Worm (Caenorhabditis elegans): ENCODE results near the gene sre-24.

DNA sequence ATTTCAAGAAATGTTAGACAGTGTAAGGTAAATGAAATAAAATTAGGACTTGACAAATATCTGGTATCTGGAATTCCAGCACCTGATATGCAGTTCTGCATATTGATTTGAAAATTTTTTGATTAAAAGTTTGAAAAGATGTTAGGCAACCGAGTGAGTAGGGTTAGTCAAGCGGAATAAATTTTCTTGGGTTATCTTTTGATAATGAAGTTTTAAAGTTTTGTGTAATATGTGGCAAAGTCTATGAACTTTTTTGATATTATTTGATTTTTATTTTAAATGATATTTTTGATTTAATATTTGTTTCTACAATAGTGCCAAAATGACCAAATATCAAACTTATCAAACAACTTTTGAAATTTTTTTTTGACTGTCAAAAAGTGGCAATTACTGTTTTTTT, 15.0 kb upstream of the sre-24 start, which contains the start of gene srh-241:
- TF ChIP-seq pqm-1 (tag; optimal IDR thresholded peaks at IDR 0.05), result no peak
- no peak for TF ChIP-seq egl-27 (tag; optimal IDR thresholded peaks at IDR 0.05)
- no peak for TF ChIP-seq nhr-12 (tag; optimal IDR thresholded peaks at IDR 0.05)
- TF ChIP-seq nhr-77 (tag; optimal IDR thresholded peaks at IDR 0.05), result no peak
- no peak for TF ChIP-seq ama-1 (optimal IDR thresholded peaks at IDR 0.05)
- no peak for TF ChIP-seq tbx-2 (tag; optimal IDR thresholded peaks at IDR 0.05)
- TF ChIP-seq lin-15B (tag; optimal IDR thresholded peaks at IDR 0.05), result no peak
